Worm (Caenorhabditis elegans) whole organism, young adult: ENCODE results near the gene tag-124.

Experiments used
- K11D2.4 ChIP-seq: fragments of 200-800 bp; sonication (Bioruptor generic); IDR thresholded peaks from 2 replicates; pipeline ENCODE4 v1.3.6; 2022; ENCODE audit warnings: missing genetic modification reagents, missing genetic modification characterization, missing compliant biosample characterization
- snpc-1.1 ChIP-seq: sonication (generic microtip); optimal IDR thresholded peaks from 2 replicates; lab custom pipeline; 2017; ENCODE audit warnings: missing genetic modification characterization, mild to moderate bottlenecking, missing compliant biosample characterization, antibody characterized with exemption, moderate library complexity, missing genotype, missing genetic modification reagents; ENCODE audit not compliant: insufficient read depth
- unc-62 ChIP-seq: fragments of 150-350 bp; optimal IDR thresholded peaks from 2 replicates; lab custom pipeline; 2014; ENCODE audit warnings: missing biosample characterization, missing genetic modification reagents, missing genetic modification characterization
- ztf-3 ChIP-seq: fragments of 200-800 bp; sonication (Bioruptor generic); optimal IDR thresholded peaks from 2 replicates; lab custom pipeline; 2018; ENCODE audit warnings: mild to moderate bottlenecking, missing genetic modification characterization, missing compliant biosample characterization

ce11 chrII:9586734-9587209 lies 4.3 kb upstream of the tag-124 start, which contains the start of gene ugt-58:
- TF ChIP-seq unc-62 (GFP tag; lab: Kevin White, UChicago) = no peak
- no peak for TF ChIP-seq K11D2.4
- TF ChIP-seq ztf-3 (GFP tag; lab: Kevin White, UChicago) = no peak
- no peak for TF ChIP-seq snpc-1.1 (tag; lab: Kevin White, UChicago)
